Worm (Caenorhabditis elegans) whole organism, dauer: ENCODE results near the gene R09A8.9.

ENCODE experiments used
- unc-62 ChIP-seq: sonication (generic microtip); optimal IDR thresholded peaks from 2 replicates; lab custom pipeline; 2017; ENCODE audit warnings: missing biosample characterization, missing genetic modification reagents, missing genetic modification characterization

R09A8.9 gene

ce11 chrX:12630005-12630404 lies 26.3 kb downstream of the R09A8.9 start:
- TF ChIP-seq unc-62 (GFP tag; lab: Kevin White, UChicago): no peak

ce11 chrX:12630556-12630955 lies 26.8 kb downstream of the R09A8.9 start:
- TF ChIP-seq unc-62 (GFP tag; lab: Kevin White, UChicago): no peak

ce11 chrX:12631446-12631845 lies 27.7 kb downstream of the R09A8.9 start:
- TF ChIP-seq unc-62 (GFP tag; lab: Kevin White, UChicago): no peak

- TF ChIP-seq unc-62 (GFP tag; lab: Kevin White, UChicago): no peak
These were observed 28.9 kb downstream of the R09A8.9 start for ce11 chrX:12632657-12633056.

ce11 chrX:12633862-12634404 lies 30.2 kb downstream of the R09A8.9 start, which contains the start of gene ivns-1:
ivns-1 (minus strand) TSS chrX:12634354.
- no peak for TF ChIP-seq unc-62 (GFP tag; lab: Kevin White, UChicago)

- TF ChIP-seq unc-62 (GFP tag; lab: Kevin White, UChicago): no peak
These were observed 31.3 kb downstream of the R09A8.9 start for ce11 chrX:12635010-12635409.

ce11 chrX:12636242-12636641 lies 32.5 kb downstream of the R09A8.9 start:
- TF ChIP-seq unc-62 (GFP tag; lab: Kevin White, UChicago): no peak

- no peak for TF ChIP-seq unc-62 (GFP tag; lab: Kevin White, UChicago)
These were observed 34.2 kb downstream of the R09A8.9 start for ce11 chrX:12637978-12638377.

- no peak for TF ChIP-seq unc-62 (GFP tag; lab: Kevin White, UChicago)
These were observed 36.7 kb downstream of the R09A8.9 start, which contains the start of gene R09A8.5 for ce11 chrX:12640459-12640858. R09A8.5 (minus strand) TSS chrX:12640559.

- no peak for TF ChIP-seq unc-62 (GFP tag; lab: Kevin White, UChicago)
These were observed 37.2 kb downstream of the R09A8.9 start for ce11 chrX:12640961-12641360.

ce11 chrX:12642952-12643351 lies 39.2 kb downstream of the R09A8.9 start:
- no peak for TF ChIP-seq unc-62 (GFP tag; lab: Kevin White, UChicago)

ce11 chrX:12645846-12646245 lies 42.1 kb downstream of the R09A8.9 start:
- TF ChIP-seq unc-62 (GFP tag; lab: Kevin White, UChicago): no peak

ce11 chrX:12646546-12647167 lies 42.9 kb downstream of the R09A8.9 start, which contains the start of gene zmp-5:
zmp-5 (plus strand) TSS chrX:12647117.
- no peak for TF ChIP-seq unc-62 (GFP tag; lab: Kevin White, UChicago)
